Fruit fly (Drosophila melanogaster): ENCODE results near the gene nAChRbeta3.

nAChRbeta3 gene

DNA sequence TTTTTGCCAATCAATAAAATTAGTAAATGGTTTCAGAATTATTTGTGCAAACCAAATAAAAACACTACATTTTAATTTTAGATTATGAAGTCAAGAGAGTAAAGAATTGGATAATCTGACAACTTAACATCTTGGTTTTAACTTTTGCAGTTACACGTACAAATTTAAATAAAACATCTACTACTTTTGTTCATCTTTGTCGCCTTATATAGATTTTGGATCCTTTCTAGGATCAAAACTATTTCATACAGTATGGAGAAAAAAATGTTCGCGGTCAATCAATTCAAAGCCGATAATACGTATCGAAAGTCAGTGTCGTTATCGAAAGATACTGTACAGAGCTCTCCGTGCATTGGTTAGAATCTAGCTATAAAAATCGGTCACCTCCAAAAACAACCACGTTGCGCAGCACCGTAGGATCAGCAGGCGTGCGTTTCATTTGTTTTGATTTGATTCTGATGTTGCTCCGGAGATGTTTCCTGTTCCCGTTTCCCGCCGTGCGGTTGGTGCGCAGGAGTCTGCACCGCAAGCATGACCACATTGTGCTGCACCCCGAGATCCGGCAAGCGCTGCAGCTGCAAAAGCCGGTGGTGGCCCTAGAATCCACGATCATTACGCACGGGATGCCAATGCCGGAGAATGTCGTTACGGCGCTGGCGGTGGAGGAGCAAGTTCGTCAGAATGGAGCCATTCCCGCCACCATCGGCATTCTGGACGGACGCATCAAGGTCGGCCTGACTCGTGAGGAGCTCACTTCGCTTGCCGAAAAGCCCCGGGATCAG lies 19.0 kb downstream of the nAChRbeta3 start, which contains the start of the genes uncNacbeta and CG2794 (continued):
- peak; percentile 83 for TF ChIP-seq tna (GFP tag; IDR thresholded peaks at IDR 0.05; ENCODE audit: partially characterized antibody)
- no peak for TF ChIP-seq CG31441 (GFP tag; IDR thresholded peaks at IDR 0.05)
- no peak for TF ChIP-seq kay (GFP tag; optimal IDR thresholded peaks at IDR 0.05)
- peak; percentile 94 for TF ChIP-seq Dp (GFP tag; optimal IDR thresholded peaks at IDR 0.05)
- no peak for TF ChIP-seq Ptx1 (GFP tag; IDR thresholded peaks at IDR 0.05)
- no peak for TF ChIP-seq z (GFP tag; IDR thresholded peaks at IDR 0.05)
- TF ChIP-seq otp (GFP tag; IDR thresholded peaks at IDR 0.05): no peak
- TF ChIP-seq bbx (GFP tag; IDR thresholded peaks at IDR 0.05; ENCODE audit: partially characterized antibody): peak; percentile 79
- no peak for TF ChIP-seq Nf-YA (GFP tag; IDR thresholded peaks at IDR 0.05)
- TF ChIP-seq Dll (GFP tag; IDR thresholded peaks at IDR 0.05; ENCODE audit: partially characterized antibody): peak; percentile 73
- TF ChIP-seq Camta (GFP tag; optimal IDR thresholded peaks at IDR 0.05): no peak
- TF ChIP-seq Six4 (GFP tag; optimal IDR thresholded peaks at IDR 0.05): no peak
- TF ChIP-seq Dip3 (GFP tag; optimal IDR thresholded peaks at IDR 0.05): no peak
- no peak for TF ChIP-seq jigr1 (GFP tag; IDR thresholded peaks at IDR 0.05)
- TF ChIP-seq CG17829 (tag; optimal IDR thresholded peaks at IDR 0.05): peak; percentile 16
- TF ChIP-seq CG13894 (tag; optimal IDR thresholded peaks at IDR 0.05): no peak
- no peak for TF ChIP-seq CG32772 (GFP tag; IDR thresholded peaks at IDR 0.05)
- no peak for TF ChIP-seq CG17568 (GFP tag; optimal IDR thresholded peaks at IDR 0.05)
- no peak for TF ChIP-seq Atf-2 (GFP tag; optimal IDR thresholded peaks at IDR 0.05)
- TF ChIP-seq wdn (GFP tag; IDR thresholded peaks at IDR 0.05): 0 out of 2 replicates have a peak, but pooled peaks have one; percentile 18
- TF ChIP-seq HmgD (GFP tag; optimal IDR thresholded peaks at IDR 0.05): peak; percentile 57
- no peak for TF ChIP-seq Bdp1 (GFP tag; optimal IDR thresholded peaks at IDR 0.05)
- TF ChIP-seq CG13424 (tag; optimal IDR thresholded peaks at IDR 0.05): no peak
- TF ChIP-seq rib (GFP tag; IDR thresholded peaks at IDR 0.05): no peak

DNA sequence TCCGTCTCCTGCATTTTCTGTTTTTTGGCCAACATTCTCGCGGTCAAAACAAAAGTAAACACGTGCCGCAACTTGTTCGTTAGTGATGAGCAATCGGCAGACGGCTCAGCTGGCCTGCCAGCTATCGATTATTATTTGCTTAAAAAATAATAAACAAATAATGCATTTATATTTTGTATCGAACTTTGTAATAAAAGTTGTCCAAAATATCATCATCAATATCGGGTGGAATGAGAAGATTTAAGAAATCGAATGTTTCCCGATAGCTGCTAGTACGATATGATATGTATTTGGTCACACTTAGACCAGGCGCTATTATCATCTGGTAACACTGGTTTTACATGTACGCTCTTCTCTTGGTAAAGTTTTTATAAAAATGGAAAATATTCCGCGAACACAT lies 23.1 kb downstream of the nAChRbeta3 start, which contains the start of the genes Nle and Sf3b1:
Nle (minus strand) TSS at position 92 of the 400 bp plus-strand sequence.
Sf3b1 (plus strand) TSS at position 311 of the 400 bp plus-strand sequence.
- TF ChIP-seq ase (GFP tag; IDR thresholded peaks at IDR 0.05) (no peak), CG32772 (GFP tag; IDR thresholded peaks at IDR 0.05) (peak; percentile 23; the same call in 1 of the 2 replicates), az2 (GFP tag; optimal IDR thresholded peaks at IDR 0.05) (peak; percentile 6), E2f1 (GFP tag; IDR thresholded peaks at IDR 0.05) (no peak), hbn (GFP tag; IDR thresholded peaks at IDR 0.05; ENCODE audit: partially characterized antibody) (peak; percentile 97), Taf1 (GFP tag; IDR thresholded peaks at IDR 0.05) (no peak), salm (tag; optimal IDR thresholded peaks at IDR 0.05) (no peak), CG32532 (GFP tag; IDR thresholded peaks at IDR 0.05) (peak; percentile 68), CG17186 (GFP tag; optimal IDR thresholded peaks at IDR 0.05) (peak; percentile 54), mam (GFP tag; optimal IDR thresholded peaks at IDR 0.05) (peak; percentile 57), Trl (optimal IDR thresholded peaks at IDR 0.05) (no peak), Trl (GFP tag; optimal IDR thresholded peaks at IDR 0.05) (peak; percentile 35), GATAe (GFP tag; conservative IDR thresholded peaks at IDR 0.05) (no peak), scrt (GFP tag; optimal IDR thresholded peaks at IDR 0.05) (no peak), CG10366 (GFP tag; IDR thresholded peaks at IDR 0.05) (peak; percentile 8; the same call in 1 of the 2 replicates), Hmr (GFP tag; optimal IDR thresholded peaks at IDR 0.05) (no peak), tgo (GFP tag; IDR thresholded peaks at IDR 0.05) (no peak), pzg (GFP tag; optimal IDR thresholded peaks at IDR 0.05) (peak; percentile 92), CG30020 (tag; optimal IDR thresholded peaks at IDR 0.05) (peak; percentile 51), Sry-β (GFP tag; optimal IDR thresholded peaks at IDR 0.05) (peak; percentile 77), vvl (GFP tag; IDR thresholded peaks at IDR 0.05) (no peak), CG16779 (GFP tag; IDR thresholded peaks at IDR 0.05) (no peak), CG13624 (GFP tag; optimal IDR thresholded peaks at IDR 0.05) (peak; percentile 35), twi (tag; optimal IDR thresholded peaks at IDR 0.05) (peak; percentile 68), caup (GFP tag; optimal IDR thresholded peaks at IDR 0.05; ENCODE audit: severe bottlenecking) (no peak), Mad (GFP tag; optimal IDR thresholded peaks at IDR 0.05) (no peak), CG4617 (GFP tag; optimal IDR thresholded peaks at IDR 0.05; ENCODE audit: borderline replicate concordance) (peak; percentile 82), Elba2 (GFP tag; optimal IDR thresholded peaks at IDR 0.05) (peak; percentile 68)

All from whole organism, embryonic.